Worm (Caenorhabditis elegans) whole organism, L2 larva: ENCODE results near the gene str-28.

Experiments
- C34F6.9 ChIP-seq: fragments of 150-350 bp; optimal IDR thresholded peaks from 2 replicates; lab custom pipeline; 2014; ENCODE audit warnings: missing biosample characterization, missing genetic modification characterization
- F13H6.1 ChIP-seq: sonication (generic microtip); optimal IDR thresholded peaks from 2 replicates; lab custom pipeline; 2016; ENCODE audit warnings: missing genetic modification characterization, missing compliant biosample characterization
- Y55F3AM.14 ChIP-seq: fragments of 200-800 bp; sonication (Bioruptor generic); optimal IDR thresholded peaks from 2 replicates; lab custom pipeline; 2018; ENCODE audit warnings: mild to moderate bottlenecking, missing genetic modification characterization, missing compliant biosample characterization
- aly-2 ChIP-seq: fragments of 150-350 bp; optimal IDR thresholded peaks from 2 replicates; lab custom pipeline; 2014; ENCODE audit warnings: missing biosample characterization, missing genetic modification characterization
- ama-1 ChIP-seq: fragments of 150-350 bp; optimal IDR thresholded peaks from 2 replicates; lab custom pipeline; 2018; ENCODE audit warnings: inconsistent platforms
- blmp-1 ChIP-seq: sonication (generic microtip); optimal IDR thresholded peaks from 2 replicates; lab custom pipeline; 2017; ENCODE audit warnings: missing genetic modification characterization, mild to moderate bottlenecking, missing compliant biosample characterization, antibody characterized with exemption, moderate library complexity; ENCODE audit not compliant: insufficient read depth
- ceh-82 ChIP-seq: fragments of 150-350 bp; optimal IDR thresholded peaks from 2 replicates; lab custom pipeline; 2014; ENCODE audit warnings: missing biosample characterization, missing genetic modification characterization
- crh-2 ChIP-seq: sonication (generic microtip); optimal IDR thresholded peaks from 2 replicates; lab custom pipeline; 2017; ENCODE audit warnings: missing biosample characterization, missing genetic modification characterization
- egl-27 ChIP-seq: sonication (generic microtip); optimal IDR thresholded peaks from 3 replicates; lab custom pipeline; 2017; ENCODE audit warnings: missing biosample characterization, missing genetic modification reagents, missing genetic modification characterization
- elt-1 ChIP-seq: fragments of 150-350 bp; optimal IDR thresholded peaks from 2 replicates; lab custom pipeline; 2014; ENCODE audit warnings: missing biosample characterization, missing genetic modification characterization
- elt-3 ChIP-seq: sonication (generic microtip); optimal IDR thresholded peaks from 2 replicates; lab custom pipeline; 2017; ENCODE audit warnings: missing biosample characterization, missing genetic modification characterization
- fos-1 ChIP-seq: fragments of 150-350 bp; optimal IDR thresholded peaks from 2 replicates; lab custom pipeline; 2014; ENCODE audit warnings: missing biosample characterization, missing genetic modification characterization
- gmeb-1 ChIP-seq: fragments of 150-350 bp; optimal IDR thresholded peaks from 2 replicates; lab custom pipeline; 2014; ENCODE audit warnings: missing biosample characterization, missing genetic modification characterization
- lsy-2 ChIP-seq, 2 experiments: fragments of 150-350 bp in 1 of 2; sonication (generic microtip) in 1 of 2; optimal IDR thresholded peaks; 2 replicates each; lab custom pipeline; 2014 to 2017; ENCODE audit warnings: missing biosample characterization in 2 of 2, missing genetic modification characterization in 2 of 2
- mab-5 ChIP-seq: fragments of 150-350 bp; optimal IDR thresholded peaks from 2 replicates; lab custom pipeline; 2014; ENCODE audit warnings: missing biosample characterization, missing genetic modification characterization
- mbf-1 ChIP-seq: sonication (generic microtip); optimal IDR thresholded peaks from 2 replicates; lab custom pipeline; 2017; ENCODE audit warnings: missing biosample characterization, missing genetic modification characterization
- mdl-1 ChIP-seq, 2 experiments: fragments of 150-350 bp in 1 of 2; sonication (generic microtip) in 1 of 2; optimal IDR thresholded peaks; 2 replicates each; lab custom pipeline; 2017; ENCODE audit warnings: missing biosample characterization in 2 of 2, missing genetic modification characterization in 2 of 2
- nhr-10 ChIP-seq: sonication (generic microtip); optimal IDR thresholded peaks from 2 replicates; lab custom pipeline; 2017; ENCODE audit warnings: missing biosample characterization, missing genetic modification characterization
- nhr-11 ChIP-seq: fragments of 150-350 bp; optimal IDR thresholded peaks from 2 replicates; lab custom pipeline; 2014; ENCODE audit warnings: missing biosample characterization, missing genetic modification characterization
- nhr-129 ChIP-seq: fragments of 150-350 bp; optimal IDR thresholded peaks from 2 replicates; lab custom pipeline; 2014; ENCODE audit warnings: missing biosample characterization, missing genetic modification characterization
- nhr-21 ChIP-seq: fragments of 150-350 bp; optimal IDR thresholded peaks from 2 replicates; lab custom pipeline; 2014; ENCODE audit warnings: missing biosample characterization, missing genetic modification characterization
- nhr-23 ChIP-seq: fragments of 150-350 bp; optimal IDR thresholded peaks from 2 replicates; lab custom pipeline; 2014; ENCODE audit warnings: missing biosample characterization, missing genetic modification reagents, missing genetic modification characterization
- nhr-25 ChIP-seq: fragments of 150-350 bp; sonication (generic microtip); optimal IDR thresholded peaks from 3 replicates; lab custom pipeline; 2014; ENCODE audit warnings: missing biosample characterization, missing genetic modification characterization
- nhr-77 ChIP-seq: fragments of 150-350 bp; optimal IDR thresholded peaks from 2 replicates; lab custom pipeline; 2014; ENCODE audit warnings: missing biosample characterization, missing genetic modification characterization
- sem-4 ChIP-seq: fragments of 150-350 bp; optimal IDR thresholded peaks from 2 replicates; lab custom pipeline; 2014; ENCODE audit warnings: missing biosample characterization, missing genetic modification reagents, missing genetic modification characterization
- skn-1 ChIP-seq: sonication (generic microtip); optimal IDR thresholded peaks from 2 replicates; lab custom pipeline; 2017; ENCODE audit warnings: missing biosample characterization, missing genetic modification characterization
- sma-3 ChIP-seq: sonication (generic microtip); optimal IDR thresholded peaks from 2 replicates; lab custom pipeline; 2016; ENCODE audit warnings: missing genetic modification reagents, missing genetic modification characterization, missing compliant biosample characterization
- sma-9 ChIP-seq, 2 experiments: fragments of 150-350 bp in 1 of 2; sonication (generic microtip) in 1 of 2; optimal IDR thresholded peaks; 2 replicates each; lab custom pipeline; 2014 to 2016; ENCODE audit warnings: missing genetic modification characterization in 2 of 2, mild to moderate bottlenecking in 1 of 2, missing biosample characterization in 1 of 2, missing compliant biosample characterization in 1 of 2, missing genetic modification reagents in 1 of 2, moderate library complexity in 1 of 2
- unc-55 ChIP-seq: fragments of 150-350 bp; sonication (generic microtip); optimal IDR thresholded peaks from 3 replicates; lab custom pipeline; 2014; ENCODE audit warnings: missing biosample characterization, missing genetic modification reagents, missing genetic modification characterization
- unc-62 ChIP-seq: fragments of 150-350 bp; optimal IDR thresholded peaks from 2 replicates; lab custom pipeline; 2014; ENCODE audit warnings: missing biosample characterization, missing genetic modification reagents, missing genetic modification characterization
- zag-1 ChIP-seq: fragments of 150-350 bp; optimal IDR thresholded peaks from 2 replicates; lab custom pipeline; 2014; ENCODE audit warnings: missing biosample characterization, missing genetic modification characterization
- ztf-11 ChIP-seq: sonication (generic microtip); optimal IDR thresholded peaks from 2 replicates; lab custom pipeline; 2017; ENCODE audit warnings: missing biosample characterization, missing genetic modification characterization
- ztf-4 ChIP-seq: fragments of 150-350 bp; optimal IDR thresholded peaks from 2 replicates; lab custom pipeline; 2014; ENCODE audit warnings: missing biosample characterization, missing genetic modification characterization

str-28 gene

DNA sequence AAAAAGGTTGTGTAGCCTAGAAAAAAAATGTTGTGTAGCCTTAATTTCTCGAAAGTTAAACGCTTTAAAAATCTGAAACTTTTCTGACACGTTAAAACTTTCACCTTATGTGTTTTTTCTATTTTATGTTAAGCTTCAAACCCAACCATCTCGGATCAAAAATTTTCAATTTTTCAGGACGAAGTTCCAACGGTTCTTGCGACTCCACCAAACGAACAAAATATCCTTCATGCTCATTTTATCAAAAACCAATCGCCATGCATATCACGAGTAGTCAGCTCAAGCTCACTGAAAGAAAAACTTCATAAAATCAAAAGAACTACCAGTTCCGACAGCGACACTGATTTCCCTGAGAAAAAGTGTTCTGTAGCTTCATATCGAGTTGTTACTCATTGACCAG, 36.2 kb downstream of the str-28 start:
- no peak for TF ChIP-seq elt-3 (tag; lab: Kevin White, UChicago)
- no peak for TF ChIP-seq ztf-11
- TF ChIP-seq elt-1: no peak
- TF ChIP-seq nhr-77 (tag; lab: Kevin White, UChicago): no peak
- no peak for TF ChIP-seq F13H6.1 (tag; lab: Kevin White, UChicago)
- TF ChIP-seq unc-62 (GFP tag; lab: Kevin White, UChicago): no peak
- no peak for TF ChIP-seq lsy-2 (tag; optimal IDR thresholded peaks at IDR 0.05; lab: Kevin White, UChicago)
- no peak for TF ChIP-seq nhr-23 (tag; lab: Kevin White, UChicago)
- TF ChIP-seq ama-1: no peak
- no peak for TF ChIP-seq egl-27 (tag; lab: Kevin White, UChicago)
- no peak for TF ChIP-seq ceh-82 (tag; lab: Kevin White, UChicago)
- TF ChIP-seq sma-9 (GFP tag; optimal IDR thresholded peaks at IDR 0.05; lab: Kevin White, UChicago): no peak
- TF ChIP-seq sma-9 (tag; optimal IDR thresholded peaks at IDR 0.05; lab: Kevin White, UChicago): no peak
- TF ChIP-seq unc-55 (GFP tag; lab: Kevin White, UChicago): no peak
- no peak for TF ChIP-seq aly-2 (tag; lab: Kevin White, UChicago)
- no peak for TF ChIP-seq mbf-1 (tag; lab: Kevin White, UChicago)
- TF ChIP-seq nhr-25 (tag; lab: Kevin White, UChicago): no peak
- no peak for TF ChIP-seq sem-4 (tag; lab: Kevin White, UChicago)

DNA sequence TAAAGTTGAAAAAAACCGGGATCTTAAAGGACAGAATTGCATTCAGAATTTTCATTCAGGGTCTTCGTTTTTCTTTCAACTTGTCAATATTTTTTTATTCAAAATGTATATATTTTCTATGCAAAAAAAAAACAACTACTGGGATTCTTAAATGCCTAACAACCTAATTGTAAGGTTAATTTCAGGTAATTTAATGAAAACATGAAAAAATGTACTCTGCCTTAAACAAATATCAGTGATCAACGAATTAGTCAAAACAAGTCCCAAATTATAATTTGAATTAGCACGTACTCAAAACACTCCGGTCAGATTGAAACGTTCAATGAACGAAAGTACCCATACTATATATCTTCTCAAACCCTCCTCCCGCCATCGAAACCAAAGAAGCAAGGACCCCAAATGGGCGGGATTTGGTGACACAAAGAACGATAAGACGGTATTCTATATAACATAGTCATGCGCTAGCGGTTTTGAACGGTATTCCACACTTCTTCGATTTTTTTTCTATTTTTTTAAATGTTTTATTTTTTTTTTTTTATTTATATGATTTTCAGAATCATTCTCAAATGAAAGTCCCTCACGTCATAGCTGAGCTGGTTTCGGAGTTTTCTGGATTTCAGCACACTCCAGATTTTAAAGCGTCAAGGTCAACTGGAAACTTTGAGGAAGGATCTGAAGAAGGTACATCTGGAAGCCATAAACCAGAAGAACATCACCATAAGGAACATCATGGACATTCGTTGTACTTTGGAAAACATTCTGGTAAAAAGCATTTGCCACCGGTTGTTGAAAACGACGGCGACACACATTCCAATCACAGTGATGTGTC, 37.1 kb downstream of the str-28 start, which contains the start of the genes ddo-2 and F25E5.8:
TSS of gene ddo-2 (minus strand) at position 330 of the 829 bp plus-strand sequence.
TSS of gene F25E5.8 (plus strand) at position 555 of the 829 bp plus-strand sequence.
- TF ChIP-seq sma-3 (GFP tag; lab: Kevin White, UChicago) (peak; percentile 20), nhr-25 (tag; lab: Kevin White, UChicago) (peak; percentile 59), nhr-11 (tag; lab: Kevin White, UChicago) (no peak), nhr-21 (tag; lab: Kevin White, UChicago) (peak; percentile 30), ztf-11 (no peak), ama-1 (peak; percentile 87), blmp-1 (peak; percentile 38), mdl-1 (tag; optimal IDR thresholded peaks at IDR 0.05; lab: Kevin White, UChicago) (no peak), sem-4 (tag; lab: Kevin White, UChicago) (peak; percentile 1)

DNA sequence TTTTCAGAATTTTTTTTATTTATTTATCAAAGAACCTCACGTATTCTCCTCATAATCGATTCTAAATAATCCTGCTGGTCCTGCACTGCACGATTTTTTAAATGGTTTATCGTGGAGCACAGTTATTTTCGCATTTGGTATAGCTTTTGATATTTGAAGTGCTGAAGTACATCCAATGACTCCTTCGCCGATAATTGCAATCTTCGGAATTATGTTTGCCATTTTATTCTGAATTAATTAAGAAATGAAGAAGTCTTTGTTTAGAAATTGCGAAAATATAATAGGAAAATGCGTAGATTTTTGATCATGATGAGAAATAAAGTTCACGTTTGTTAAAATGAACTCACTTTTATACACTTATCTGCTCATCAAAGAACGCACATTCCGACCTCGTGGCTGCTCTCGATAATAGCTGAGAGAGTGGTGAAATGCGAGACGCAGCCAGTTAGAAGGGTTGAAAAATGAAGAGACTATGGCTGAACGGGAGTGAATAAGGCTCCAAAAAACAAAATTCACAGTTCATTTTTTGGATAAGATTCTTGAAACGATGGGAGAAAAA, 37.8 kb downstream of the str-28 start:
- no peak for TF ChIP-seq Y55F3AM.14 (GFP tag; lab: Kevin White, UChicago)
- TF ChIP-seq skn-1: peak; percentile 34
- TF ChIP-seq mdl-1 (tag; optimal IDR thresholded peaks at IDR 0.05; lab: Kevin White, UChicago): peak; percentile 87 to 88
- TF ChIP-seq nhr-77 (tag; lab: Kevin White, UChicago): no peak
- TF ChIP-seq ama-1: peak; percentile 88
- peak; percentile 6 for TF ChIP-seq ztf-4 (tag; lab: Kevin White, UChicago)
- peak; percentile 37 for TF ChIP-seq zag-1 (tag; lab: Kevin White, UChicago)
- peak; percentile 95 for TF ChIP-seq sma-9 (GFP tag; optimal IDR thresholded peaks at IDR 0.05; lab: Kevin White, UChicago)
- no peak for TF ChIP-seq sma-9 (tag; optimal IDR thresholded peaks at IDR 0.05; lab: Kevin White, UChicago)
- peak; percentile 49 for TF ChIP-seq fos-1 (tag; lab: Kevin White, UChicago)
- TF ChIP-seq crh-2 (tag; lab: Kevin White, UChicago): peak; percentile 78
- peak; percentile 64 for TF ChIP-seq F13H6.1 (tag; lab: Kevin White, UChicago)
- no peak for TF ChIP-seq elt-3 (tag; lab: Kevin White, UChicago)
- TF ChIP-seq nhr-129: peak; percentile 48
- peak in 1 of 2 experiments; percentile 71 for TF ChIP-seq lsy-2 (tag; optimal IDR thresholded peaks at IDR 0.05; lab: Kevin White, UChicago)
- peak; percentile 46 for TF ChIP-seq sem-4 (tag; lab: Kevin White, UChicago)
- TF ChIP-seq gmeb-1: peak; percentile 16
- no peak for TF ChIP-seq mab-5 (tag; lab: Kevin White, UChicago)
- TF ChIP-seq nhr-10 (tag; lab: Kevin White, UChicago): no peak
- peak; percentile 76 for TF ChIP-seq C34F6.9 (tag; lab: Kevin White, UChicago)
- TF ChIP-seq ceh-82 (tag; lab: Kevin White, UChicago): no peak
